Worm (Caenorhabditis elegans) whole organism, late embryonic: Measurements from ENCODE around the gene kynu-1.

ENCODE experiments used
- C38D4.7 ChIP-seq: fragments of 200-800 bp; sonication (Bioruptor generic); optimal IDR thresholded peaks from 2 replicates; lab custom pipeline; 2018; ENCODE audit warnings: mild to moderate bottlenecking, missing genetic modification characterization, moderate library complexity, missing compliant biosample characterization
- T23F11.4 ChIP-seq: fragments of 200-800 bp; sonication (Bioruptor generic); optimal IDR thresholded peaks from 2 replicates; lab custom pipeline; 2018; ENCODE audit warnings: mild to moderate bottlenecking, missing genetic modification characterization, missing compliant biosample characterization
- ahr-1 ChIP-seq: sonication (generic microtip); optimal IDR thresholded peaks from 2 replicates; lab custom pipeline; 2016; ENCODE audit warnings: missing genetic modification characterization, missing compliant biosample characterization
- ceh-2 ChIP-seq: sonication (generic microtip); optimal IDR thresholded peaks from 2 replicates; lab custom pipeline; 2016; ENCODE audit warnings: missing genotype, missing genetic modification characterization, missing compliant biosample characterization
- ceh-22 ChIP-seq: sonication (generic microtip); optimal IDR thresholded peaks from 2 replicates; lab custom pipeline; 2017; ENCODE audit warnings: missing biosample characterization, missing genetic modification characterization
- ceh-24 ChIP-seq: sonication (generic microtip); optimal IDR thresholded peaks from 2 replicates; lab custom pipeline; 2016; ENCODE audit warnings: mild to moderate bottlenecking, missing genetic modification characterization, missing compliant biosample characterization
- ceh-48 ChIP-seq: sonication (generic microtip); optimal IDR thresholded peaks from 2 replicates; lab custom pipeline; 2016; ENCODE audit warnings: missing genetic modification characterization, inconsistent platforms, missing compliant biosample characterization
- ceh-6 ChIP-seq: fragments of 200-800 bp; sonication (Bioruptor generic); optimal IDR thresholded peaks from 2 replicates; lab custom pipeline; 2018; ENCODE audit warnings: mild to moderate bottlenecking, missing genetic modification characterization, missing compliant biosample characterization
- ceh-9 ChIP-seq: sonication (generic microtip); optimal IDR thresholded peaks from 2 replicates; lab custom pipeline; 2016; ENCODE audit warnings: mild to moderate bottlenecking, missing genetic modification characterization, inconsistent platforms, missing compliant biosample characterization
- dve-1 ChIP-seq: sonication (generic microtip); optimal IDR thresholded peaks from 2 replicates; lab custom pipeline; 2017; ENCODE audit warnings: antibody characterized with exemption, mild to moderate bottlenecking, missing genetic modification characterization, missing compliant biosample characterization
- elt-2 ChIP-seq: sonication (generic microtip); optimal IDR thresholded peaks from 2 replicates; lab custom pipeline; 2016; ENCODE audit warnings: missing genetic modification reagents, missing genetic modification characterization, missing compliant biosample characterization
- fax-1 ChIP-seq: sonication (generic microtip); optimal IDR thresholded peaks from 2 replicates; lab custom pipeline; 2016; ENCODE audit warnings: missing genotype, missing genetic modification characterization, missing compliant biosample characterization
- hlh-8 ChIP-seq: sonication (generic microtip); optimal IDR thresholded peaks from 2 replicates; lab custom pipeline; 2016; ENCODE audit warnings: missing genotype, missing genetic modification characterization, missing compliant biosample characterization
- lin-11 ChIP-seq: fragments of 200-800 bp; sonication (Bioruptor generic); optimal IDR thresholded peaks from 2 replicates; lab custom pipeline; 2018; ENCODE audit warnings: mild to moderate bottlenecking, missing genetic modification characterization, missing compliant biosample characterization
- madf-2 ChIP-seq: sonication (generic microtip); optimal IDR thresholded peaks from 2 replicates; lab custom pipeline; 2017; ENCODE audit warnings: missing genetic modification characterization, missing compliant biosample characterization
- nhr-11 ChIP-seq: fragments of 150-350 bp; optimal IDR thresholded peaks from 2 replicates; lab custom pipeline; 2014; ENCODE audit warnings: missing biosample characterization, missing genetic modification characterization
- nhr-232 ChIP-seq: sonication (generic microtip); optimal IDR thresholded peaks from 2 replicates; lab custom pipeline; 2016; ENCODE audit warnings: missing genetic modification characterization, missing compliant biosample characterization
- pha-2 ChIP-seq: sonication (generic microtip); optimal IDR thresholded peaks from 2 replicates; lab custom pipeline; 2017; ENCODE audit warnings: mild to moderate bottlenecking, missing genetic modification characterization, missing compliant biosample characterization
- ref-2 ChIP-seq: sonication (generic microtip); optimal IDR thresholded peaks from 2 replicates; lab custom pipeline; 2016; ENCODE audit warnings: missing genetic modification characterization, missing compliant biosample characterization
- rnt-1 ChIP-seq: sonication (generic microtip); optimal IDR thresholded peaks from 2 replicates; lab custom pipeline; 2016; ENCODE audit warnings: missing genetic modification characterization, missing compliant biosample characterization
- sox-4 ChIP-seq: sonication (generic microtip); optimal IDR thresholded peaks from 2 replicates; lab custom pipeline; 2017; ENCODE audit warnings: mild to moderate bottlenecking, missing genetic modification characterization, inconsistent platforms, missing compliant biosample characterization
- unc-55 ChIP-seq: sonication (generic microtip); optimal IDR thresholded peaks from 2 replicates; lab custom pipeline; 2017; ENCODE audit warnings: missing biosample characterization, missing genetic modification reagents, missing genetic modification characterization

Gene kynu-1

DNA sequence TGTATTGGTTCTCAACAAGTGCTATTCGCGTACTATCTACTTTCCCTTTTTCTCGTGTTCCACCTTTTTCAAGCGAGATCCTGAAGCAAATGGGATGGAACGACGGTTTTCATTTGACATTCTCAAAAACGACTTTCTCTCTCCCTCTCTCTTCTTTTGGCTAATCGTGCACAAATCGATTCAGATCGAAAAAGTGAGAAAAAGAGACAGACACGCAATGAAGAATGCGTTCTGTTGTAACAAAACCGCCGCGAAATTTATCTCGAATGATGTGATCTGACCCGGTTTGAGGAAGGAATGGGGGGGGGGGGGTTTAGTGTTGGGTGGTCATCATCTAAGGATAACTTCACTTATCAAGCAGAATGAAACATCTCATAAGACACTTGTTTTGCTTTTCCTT is 44.8 kb downstream of the kynu-1 start:
- TF ChIP-seq sox-4 (tag; lab: Kevin White, UChicago) (no peak), lin-11 (tag; lab: Kevin White, UChicago) (no peak)

DNA sequence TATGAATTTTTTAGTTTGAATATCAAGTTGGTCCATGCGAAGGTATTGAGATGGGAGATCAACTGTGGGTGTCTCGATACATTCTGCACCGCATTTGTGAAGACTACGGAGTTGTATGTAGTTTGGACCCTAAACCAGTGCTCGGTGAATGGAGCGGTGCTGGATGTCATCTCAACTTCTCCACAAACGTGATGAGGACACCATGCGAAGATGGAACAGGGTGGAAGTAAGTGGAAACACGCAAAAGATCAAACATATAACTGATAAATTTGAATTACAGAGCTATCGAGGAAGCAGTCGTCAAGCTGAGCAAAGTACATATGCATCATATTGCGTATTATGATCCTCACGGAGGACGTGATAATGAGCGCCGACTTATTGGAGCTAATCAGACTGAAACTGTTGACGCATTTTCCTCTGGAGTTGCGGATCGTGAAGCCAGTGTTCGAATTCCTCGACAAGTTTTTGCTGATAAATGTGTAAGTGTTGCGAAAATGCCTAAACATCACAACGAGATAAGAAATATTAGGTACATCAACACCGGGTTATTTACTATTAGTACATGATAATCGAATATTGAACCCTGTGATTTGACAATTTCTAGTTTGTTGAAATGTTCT is 49.9 kb downstream of the kynu-1 start:
- TF ChIP-seq madf-2 (tag; lab: Kevin White, UChicago) (no peak), ceh-6 (GFP tag; lab: Kevin White, UChicago) (no peak), ceh-24 (tag; lab: Kevin White, UChicago) (no peak), elt-2 (no peak), dve-1 (tag; lab: Kevin White, UChicago) (no peak), hlh-8 (tag; lab: Kevin White, UChicago) (no peak), ceh-22 (tag; lab: Kevin White, UChicago) (no peak), ahr-1 (tag; lab: Kevin White, UChicago) (no peak), C38D4.7 (GFP tag; lab: Kevin White, UChicago) (no peak), rnt-1 (tag; lab: Kevin White, UChicago) (no peak), pha-2 (tag; lab: Kevin White, UChicago) (no peak), T23F11.4 (no peak), nhr-232 (tag; lab: Kevin White, UChicago) (no peak), fax-1 (tag; lab: Kevin White, UChicago) (no peak), ceh-9 (tag; lab: Kevin White, UChicago) (no peak), ceh-48 (tag; lab: Kevin White, UChicago) (no peak), unc-55 (GFP tag; lab: Kevin White, UChicago) (no peak), nhr-11 (tag; lab: Kevin White, UChicago) (no peak)

ce11 chrX:6057580-6058305 is 51.4 kb downstream of the kynu-1 start, which contains the start of gene gln-1:
Gene gln-1 (plus strand): TSS chrX:6058255.
- TF ChIP-seq rnt-1 (tag; lab: Kevin White, UChicago) (peak; percentile 64), ceh-2 (tag; lab: Kevin White, UChicago) (no peak), ref-2 (tag; lab: Kevin White, UChicago) (peak; percentile 5)
